Worm (Caenorhabditis elegans) whole organism, L2 larva: ENCODE data around the gene F17C8.9.
"Not testable (repeated sequence)": the region's sequence is repeated elsewhere in the genome, so short reads cannot be mapped to it uniquely, and the experiment has no call there.

Experiments
- C34F6.9 ChIP-seq: fragments of 150-350 bp; optimal IDR thresholded peaks from 2 replicates; lab custom pipeline; 2014; ENCODE audit warnings: missing biosample characterization, missing genetic modification characterization
- F13H6.1 ChIP-seq: sonication (generic microtip); optimal IDR thresholded peaks from 2 replicates; lab custom pipeline; 2016; ENCODE audit warnings: missing genetic modification characterization, missing compliant biosample characterization
- R02D3.7 ChIP-seq: fragments of 150-350 bp; optimal IDR thresholded peaks from 2 replicates; lab custom pipeline; 2014; ENCODE audit warnings: missing biosample characterization, missing genetic modification characterization
- Y55F3AM.14 ChIP-seq: fragments of 200-800 bp; sonication (Bioruptor generic); optimal IDR thresholded peaks from 2 replicates; lab custom pipeline; 2018; ENCODE audit warnings: mild to moderate bottlenecking, missing genetic modification characterization, missing compliant biosample characterization
- ZK546.5 ChIP-seq: sonication (generic microtip); optimal IDR thresholded peaks from 2 replicates; lab custom pipeline; 2017; ENCODE audit warnings: missing biosample characterization, missing genetic modification characterization
- alr-1 ChIP-seq: fragments of 150-350 bp; optimal IDR thresholded peaks from 2 replicates; lab custom pipeline; 2014; ENCODE audit warnings: missing biosample characterization, missing genetic modification characterization
- aly-2 ChIP-seq: fragments of 150-350 bp; optimal IDR thresholded peaks from 2 replicates; lab custom pipeline; 2014; ENCODE audit warnings: missing biosample characterization, missing genetic modification characterization
- ama-1 ChIP-seq: fragments of 150-350 bp; optimal IDR thresholded peaks from 2 replicates; lab custom pipeline; 2018; ENCODE audit warnings: inconsistent platforms
- ceh-16 ChIP-seq: fragments of 150-350 bp; optimal IDR thresholded peaks from 2 replicates; lab custom pipeline; 2014; ENCODE audit warnings: missing biosample characterization, missing genetic modification characterization
- crh-2 ChIP-seq: sonication (generic microtip); optimal IDR thresholded peaks from 2 replicates; lab custom pipeline; 2017; ENCODE audit warnings: missing biosample characterization, missing genetic modification characterization
- dmd-4 ChIP-seq: sonication (generic microtip); optimal IDR thresholded peaks from 2 replicates; lab custom pipeline; 2017; ENCODE audit warnings: missing biosample characterization, missing genetic modification characterization
- egl-27 ChIP-seq: sonication (generic microtip); optimal IDR thresholded peaks from 3 replicates; lab custom pipeline; 2017; ENCODE audit warnings: missing biosample characterization, missing genetic modification reagents, missing genetic modification characterization
- elt-1 ChIP-seq: fragments of 150-350 bp; optimal IDR thresholded peaks from 2 replicates; lab custom pipeline; 2014; ENCODE audit warnings: missing biosample characterization, missing genetic modification characterization
- elt-3 ChIP-seq: sonication (generic microtip); optimal IDR thresholded peaks from 2 replicates; lab custom pipeline; 2017; ENCODE audit warnings: missing biosample characterization, missing genetic modification characterization
- fos-1 ChIP-seq: fragments of 150-350 bp; optimal IDR thresholded peaks from 2 replicates; lab custom pipeline; 2014; ENCODE audit warnings: missing biosample characterization, missing genetic modification characterization
- gmeb-1 ChIP-seq: fragments of 150-350 bp; optimal IDR thresholded peaks from 2 replicates; lab custom pipeline; 2014; ENCODE audit warnings: missing biosample characterization, missing genetic modification characterization
- lin-39 ChIP-seq: fragments of 150-350 bp; optimal IDR thresholded peaks from 2 replicates; lab custom pipeline; 2014; ENCODE audit warnings: missing biosample characterization, missing genetic modification reagents, missing genetic modification characterization
- lsy-2 ChIP-seq, 2 experiments: fragments of 150-350 bp in 1 of 2; sonication (generic microtip) in 1 of 2; optimal IDR thresholded peaks; 2 replicates each; lab custom pipeline; 2014 to 2017; ENCODE audit warnings: missing biosample characterization in 2 of 2, missing genetic modification characterization in 2 of 2
- mab-5 ChIP-seq: fragments of 150-350 bp; optimal IDR thresholded peaks from 2 replicates; lab custom pipeline; 2014; ENCODE audit warnings: missing biosample characterization, missing genetic modification characterization
- nhr-11 ChIP-seq: fragments of 150-350 bp; optimal IDR thresholded peaks from 2 replicates; lab custom pipeline; 2014; ENCODE audit warnings: missing biosample characterization, missing genetic modification characterization
- nhr-12 ChIP-seq: fragments of 150-350 bp; optimal IDR thresholded peaks from 2 replicates; lab custom pipeline; 2014; ENCODE audit warnings: missing biosample characterization, missing genetic modification characterization
- nhr-129 ChIP-seq: fragments of 150-350 bp; optimal IDR thresholded peaks from 2 replicates; lab custom pipeline; 2014; ENCODE audit warnings: missing biosample characterization, missing genetic modification characterization
- nhr-23 ChIP-seq: fragments of 150-350 bp; optimal IDR thresholded peaks from 2 replicates; lab custom pipeline; 2014; ENCODE audit warnings: missing biosample characterization, missing genetic modification reagents, missing genetic modification characterization
- nhr-25 ChIP-seq: fragments of 150-350 bp; sonication (generic microtip); optimal IDR thresholded peaks from 3 replicates; lab custom pipeline; 2014; ENCODE audit warnings: missing biosample characterization, missing genetic modification characterization
- nhr-77 ChIP-seq: fragments of 150-350 bp; optimal IDR thresholded peaks from 2 replicates; lab custom pipeline; 2014; ENCODE audit warnings: missing biosample characterization, missing genetic modification characterization
- peb-1 ChIP-seq: fragments of 150-350 bp; optimal IDR thresholded peaks from 2 replicates; lab custom pipeline; 2014; ENCODE audit warnings: missing biosample characterization, missing genetic modification characterization
- sem-4 ChIP-seq: fragments of 150-350 bp; optimal IDR thresholded peaks from 2 replicates; lab custom pipeline; 2014; ENCODE audit warnings: missing biosample characterization, missing genetic modification reagents, missing genetic modification characterization
- skn-1 ChIP-seq: sonication (generic microtip); optimal IDR thresholded peaks from 2 replicates; lab custom pipeline; 2017; ENCODE audit warnings: missing biosample characterization, missing genetic modification characterization
- sma-3 ChIP-seq: sonication (generic microtip); optimal IDR thresholded peaks from 2 replicates; lab custom pipeline; 2016; ENCODE audit warnings: missing genetic modification reagents, missing genetic modification characterization, missing compliant biosample characterization
- sma-9 ChIP-seq, 2 experiments: fragments of 150-350 bp in 1 of 2; sonication (generic microtip) in 1 of 2; optimal IDR thresholded peaks; 2 replicates each; lab custom pipeline; 2014 to 2016; ENCODE audit warnings: missing genetic modification characterization in 2 of 2, mild to moderate bottlenecking in 1 of 2, missing biosample characterization in 1 of 2, missing compliant biosample characterization in 1 of 2, missing genetic modification reagents in 1 of 2, moderate library complexity in 1 of 2
- snpc-4 ChIP-seq: fragments of 150-350 bp; optimal IDR thresholded peaks from 2 replicates; lab custom pipeline; 2014; ENCODE audit warnings: missing biosample characterization, missing genetic modification characterization
- unc-39 ChIP-seq: fragments of 150-350 bp; optimal IDR thresholded peaks from 2 replicates; lab custom pipeline; 2014; ENCODE audit warnings: missing biosample characterization, missing genetic modification characterization
- unc-62 ChIP-seq: fragments of 150-350 bp; optimal IDR thresholded peaks from 2 replicates; lab custom pipeline; 2014; ENCODE audit warnings: missing biosample characterization, missing genetic modification reagents, missing genetic modification characterization
- zag-1 ChIP-seq: fragments of 150-350 bp; optimal IDR thresholded peaks from 2 replicates; lab custom pipeline; 2014; ENCODE audit warnings: missing biosample characterization, missing genetic modification characterization
- ztf-1 ChIP-seq: fragments of 200-800 bp; sonication (Bioruptor generic); conservative IDR thresholded peaks from 2 replicates; pipeline ENCODE4 v1.3.6; 2022; ENCODE audit warnings: missing genetic modification characterization, missing compliant biosample characterization

The F17C8.9 gene

DNA sequence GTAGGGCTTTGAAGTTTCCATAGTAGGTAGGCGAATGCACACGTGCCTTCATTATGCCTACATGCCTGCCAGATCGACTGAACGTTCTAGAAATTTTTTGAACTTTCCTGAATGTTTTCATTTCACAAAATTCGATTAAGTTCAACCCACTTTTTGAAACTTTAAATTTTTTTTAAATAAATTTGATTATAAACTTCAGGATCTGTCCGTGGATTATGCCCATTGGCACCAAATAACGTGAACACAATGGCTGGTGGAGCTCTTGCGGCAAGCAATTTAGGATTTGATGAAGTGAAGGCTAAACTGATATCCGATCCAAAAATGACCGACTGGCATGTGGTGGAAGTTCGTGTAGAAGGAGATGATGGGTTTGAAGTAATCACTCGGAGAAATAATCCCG, 1.3 kb downstream of the F17C8.9 start, which contains the start of gene F17C8.7:
Gene F17C8.7 (plus strand): TSS at position 301 of the 400 bp plus-strand sequence.
- TF ChIP-seq nhr-11 (tag; lab: Kevin White, UChicago) (no peak), nhr-77 (tag; lab: Kevin White, UChicago) (no peak)

DNA sequence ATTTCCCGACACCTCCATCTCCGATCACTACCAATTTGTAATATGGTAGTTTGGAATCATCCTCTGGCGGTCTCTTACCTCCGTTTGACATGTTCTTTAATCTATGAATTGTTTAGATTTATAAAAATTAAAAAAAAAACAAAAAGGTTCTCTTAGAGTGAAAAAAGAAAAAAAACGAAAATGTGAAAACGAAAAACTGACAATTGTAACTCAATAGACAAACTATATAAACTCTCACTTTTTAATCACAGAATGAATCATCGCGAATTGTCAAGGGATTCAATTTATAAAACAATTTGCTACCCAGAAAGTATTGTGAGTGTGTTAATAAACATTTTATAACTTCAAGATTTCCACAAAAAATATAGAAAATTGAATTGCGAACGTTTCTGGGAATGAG, 5.8 kb downstream of the F17C8.9 start, which contains the start of gene ras-2:
Gene ras-2 (minus strand): TSS at position 101 of the 400 bp plus-strand sequence.
- TF ChIP-seq sem-4, result no peak
- TF ChIP-seq aly-2 (tag; lab: Kevin White, UChicago), result no peak
- no peak for TF ChIP-seq sma-3
- no peak for TF ChIP-seq Y55F3AM.14 (GFP tag; lab: Kevin White, UChicago)
- no peak for TF ChIP-seq gmeb-1 (tag; lab: Kevin White, UChicago)
- TF ChIP-seq, all 48 proteins: peak for 0

DNA sequence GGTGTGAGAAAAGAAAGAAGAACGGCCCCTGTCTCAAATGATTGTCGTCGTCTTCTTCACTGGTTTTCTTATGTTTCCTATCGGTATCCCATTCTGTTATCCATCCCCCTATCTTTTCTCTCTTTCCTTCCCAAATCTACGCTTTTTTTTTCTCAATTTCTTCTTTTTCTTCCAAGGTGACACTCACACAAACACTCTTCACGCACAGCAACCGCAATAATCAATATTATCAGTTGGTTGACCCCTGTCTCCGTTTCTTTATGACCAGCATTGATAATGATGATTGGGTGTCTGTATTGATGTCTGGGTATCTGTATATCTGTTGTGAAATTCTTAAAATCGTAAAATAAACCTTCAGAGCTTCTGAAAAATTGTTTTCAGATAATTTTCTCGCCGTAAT, 6.7 kb downstream of the F17C8.9 start:
- TF ChIP-seq crh-2, result peak; percentile 29
- TF ChIP-seq fos-1, result peak; percentile 78
- TF ChIP-seq unc-39 (tag; lab: Kevin White, UChicago), result no peak
- TF ChIP-seq nhr-11 (tag; lab: Kevin White, UChicago), result no peak
- TF ChIP-seq lsy-2 (tag; optimal IDR thresholded peaks at IDR 0.05; lab: Kevin White, UChicago), result peak in 1 of 2 experiments; percentile 28
- TF ChIP-seq nhr-129 (tag; lab: Kevin White, UChicago), result peak; percentile 27
- no peak for TF ChIP-seq peb-1
- TF ChIP-seq, all 48 proteins: peak for 4

DNA sequence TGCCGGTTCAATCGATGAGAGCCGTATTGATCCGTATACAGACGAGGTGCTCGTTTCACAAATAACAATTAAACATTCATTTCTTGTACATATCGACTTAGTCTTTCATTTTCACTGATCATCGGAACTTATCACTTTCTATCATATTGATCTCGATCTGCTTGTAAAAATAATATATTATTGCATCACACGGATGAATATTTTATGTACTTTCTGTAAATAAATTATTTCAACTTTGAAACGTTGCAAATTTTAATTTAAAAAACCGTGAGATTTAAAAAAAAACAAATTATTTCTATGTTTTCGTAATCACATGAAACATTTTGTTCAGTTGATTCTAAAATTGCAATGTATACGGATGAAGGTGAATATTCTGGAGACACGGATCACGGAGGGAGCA, 8.5 kb downstream of the F17C8.9 start, which contains the start of gene twk-6:
Gene twk-6 (plus strand): TSS at position 301 of the 400 bp plus-strand sequence.
- not testable (repeated sequence) for TF ChIP-seq sma-9 (GFP tag; optimal IDR thresholded peaks at IDR 0.05; lab: Kevin White, UChicago); sma-9 (tag; optimal IDR thresholded peaks at IDR 0.05; lab: Kevin White, UChicago); mab-5 (tag; lab: Kevin White, UChicago); zag-1 (tag; lab: Kevin White, UChicago)
- TF ChIP-seq, all 48 proteins: peak for 0; not testable (repeated sequence) for 48

DNA sequence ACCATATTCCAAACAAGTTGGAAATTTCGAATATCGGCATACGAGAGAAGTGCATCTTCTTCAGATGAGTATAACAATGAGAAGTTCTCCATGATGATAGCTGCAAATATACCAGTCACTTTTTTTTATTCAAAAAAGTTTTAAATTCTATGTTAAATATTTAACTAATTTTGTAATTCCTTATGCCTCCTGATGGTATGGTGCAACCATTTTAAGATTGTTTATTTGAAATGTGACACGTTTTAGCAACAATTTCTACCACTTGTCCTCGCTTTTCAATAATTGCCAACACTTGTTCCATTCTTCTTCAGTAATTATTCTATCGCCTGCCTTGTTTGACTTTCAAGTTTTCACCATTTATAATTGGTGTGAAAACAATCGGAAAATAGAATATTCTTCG, 11.8 kb downstream of the F17C8.9 start, which contains the start of gene F17C8.6:
Gene F17C8.6 (minus strand): TSS at position 101 of the 400 bp plus-strand sequence.
- no peak for TF ChIP-seq sma-3
- no peak for TF ChIP-seq F13H6.1 (tag; lab: Kevin White, UChicago)
- no peak for TF ChIP-seq ztf-1 (GFP tag; lab: Robert Waterston, UW)
- TF ChIP-seq gmeb-1 (tag; lab: Kevin White, UChicago), result no peak
- TF ChIP-seq lin-39 (tag; lab: Kevin White, UChicago), result no peak
- no peak for TF ChIP-seq zag-1 (tag; lab: Kevin White, UChicago)
- no peak for TF ChIP-seq dmd-4 (tag; lab: Kevin White, UChicago)
- TF ChIP-seq peb-1, result no peak
- TF ChIP-seq skn-1 (tag; lab: Kevin White, UChicago), result no peak
- TF ChIP-seq ceh-16 (tag; lab: Kevin White, UChicago), result no peak
- no peak for TF ChIP-seq ama-1
- no peak for TF ChIP-seq fos-1
- no peak for TF ChIP-seq elt-1 (tag; lab: Kevin White, UChicago)

DNA sequence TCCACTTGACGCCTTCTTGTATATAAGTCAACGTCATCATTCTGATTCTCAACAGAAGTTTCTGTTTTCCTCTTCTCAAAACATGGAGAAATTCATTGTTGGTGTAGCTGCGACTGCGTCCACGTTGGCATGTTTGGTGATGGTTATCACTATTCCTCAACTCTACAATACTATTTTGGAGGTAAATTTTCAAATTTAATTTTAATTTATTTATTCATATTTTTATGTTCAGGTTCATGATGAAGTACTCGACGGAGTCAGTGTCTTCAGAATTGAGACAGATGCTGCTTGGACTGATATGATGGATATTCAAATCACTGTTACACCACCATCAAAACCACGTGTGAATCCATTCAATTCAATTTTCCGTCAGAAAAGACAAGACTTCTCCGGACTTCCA, 14.0 kb downstream of the F17C8.9 start, which contains the start of gene col-89:
Gene col-89 (plus strand): TSS at position 19 of the 400 bp plus-strand sequence.
- TF ChIP-seq elt-1 (tag; lab: Kevin White, UChicago) (no peak), unc-62 (no peak)
- TF ChIP-seq, all 48 proteins: peak for 0

DNA sequence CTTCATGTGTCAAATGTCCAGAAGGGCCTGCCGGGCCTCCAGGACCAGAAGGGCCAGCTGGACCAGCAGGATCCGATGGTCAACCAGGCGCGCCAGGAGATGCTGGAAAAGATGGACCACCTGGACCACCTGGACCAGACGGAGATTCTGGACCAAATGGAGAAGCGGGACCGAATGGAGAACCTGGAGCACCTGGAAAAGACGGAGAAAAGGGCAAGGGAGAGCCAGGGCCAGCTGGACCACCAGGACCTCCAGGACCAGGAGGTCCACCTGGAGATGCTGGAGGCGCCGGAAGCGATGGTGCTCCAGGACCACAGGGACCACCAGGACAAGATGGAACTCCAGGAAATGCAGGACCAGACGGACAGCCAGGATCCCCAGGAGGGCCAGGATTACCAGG, 14.5 kb downstream of the F17C8.9 start:
- no peak for TF ChIP-seq ZK546.5 (tag; lab: Kevin White, UChicago)
- TF ChIP-seq Y55F3AM.14 (GFP tag; lab: Kevin White, UChicago), result no peak
- TF ChIP-seq nhr-25 (tag; lab: Kevin White, UChicago), result no peak
- no peak for TF ChIP-seq elt-1 (tag; lab: Kevin White, UChicago)
- TF ChIP-seq dmd-4 (tag; lab: Kevin White, UChicago), result no peak
- no peak for TF ChIP-seq egl-27
- no peak for TF ChIP-seq R02D3.7
- TF ChIP-seq nhr-23, result no peak
- TF ChIP-seq sma-9 (GFP tag; optimal IDR thresholded peaks at IDR 0.05; lab: Kevin White, UChicago), result no peak
- no peak for TF ChIP-seq sma-9 (tag; optimal IDR thresholded peaks at IDR 0.05; lab: Kevin White, UChicago)
- no peak for TF ChIP-seq ceh-16 (tag; lab: Kevin White, UChicago)
- TF ChIP-seq nhr-12 (tag; lab: Kevin White, UChicago), result no peak
- no peak for TF ChIP-seq C34F6.9 (tag; lab: Kevin White, UChicago)
- no peak for TF ChIP-seq ama-1
- TF ChIP-seq zag-1 (tag; lab: Kevin White, UChicago), result no peak
- no peak for TF ChIP-seq elt-3 (tag; lab: Kevin White, UChicago)
- TF ChIP-seq nhr-129 (tag; lab: Kevin White, UChicago), result no peak
- no peak for TF ChIP-seq alr-1 (tag; lab: Kevin White, UChicago)
- no peak for TF ChIP-seq snpc-4 (tag; lab: Kevin White, UChicago)
- no peak for TF ChIP-seq aly-2 (tag; lab: Kevin White, UChicago)
- TF ChIP-seq, all 48 proteins: peak for 0
